Fruit fly (Drosophila melanogaster) whole organism, prepupa: ENCODE results near the gene CG6294.

Experiments used
- Blimp-1 ChIP-seq: fragments of 200-800 bp; sonication (Bioruptor generic); optimal IDR thresholded peaks from 3 replicates; lab custom pipeline; 2017; ENCODE audit warnings: missing biosample characterization, missing genetic modification characterization, mild to moderate bottlenecking, moderate library complexity, missing genetic modification reagents
- CG11902 ChIP-seq: fragments of 200-800 bp; sonication (Bioruptor generic); optimal IDR thresholded peaks from 3 replicates; lab custom pipeline; 2016; ENCODE audit warnings: missing biosample characterization, missing genetic modification characterization
- CG31627 ChIP-seq: fragments of 200-800 bp; sonication (Bioruptor generic); optimal IDR thresholded peaks from 3 replicates; lab custom pipeline; 2016; ENCODE audit warnings: missing biosample characterization, missing genetic modification characterization
- CG32006 ChIP-seq: fragments of 200-800 bp; sonication (Bioruptor generic); optimal IDR thresholded peaks from 3 replicates; lab custom pipeline; 2017; ENCODE audit warnings: missing biosample characterization, mild to moderate bottlenecking, missing genetic modification characterization
- CG34406 ChIP-seq: fragments of 200-800 bp; sonication (Bioruptor generic); optimal IDR thresholded peaks from 3 replicates; lab custom pipeline; 2016; ENCODE audit warnings: missing biosample characterization, missing genetic modification characterization
- CG4318 ChIP-seq: fragments of 200-800 bp; sonication (Bioruptor generic); optimal IDR thresholded peaks from 3 replicates; lab custom pipeline; 2017; ENCODE audit warnings: missing biosample characterization, mild to moderate bottlenecking, missing genetic modification characterization
- CG6792 ChIP-seq: fragments of 200-800 bp; sonication (Bioruptor generic); optimal IDR thresholded peaks from 3 replicates; lab custom pipeline; 2016; ENCODE audit warnings: missing biosample characterization, missing genetic modification characterization
- CG7368 ChIP-seq: fragments of 200-800 bp; sonication (Bioruptor generic); optimal IDR thresholded peaks from 3 replicates; lab custom pipeline; 2016; ENCODE audit warnings: missing biosample characterization, missing genetic modification characterization
- CG8632 ChIP-seq: fragments of 200-800 bp; sonication (Bioruptor generic); optimal IDR thresholded peaks from 3 replicates; lab custom pipeline; 2016; ENCODE audit warnings: missing biosample characterization, missing genetic modification characterization
- Met ChIP-seq: fragments of 200-800 bp; sonication (Bioruptor generic); optimal IDR thresholded peaks from 3 replicates; lab custom pipeline; 2016; ENCODE audit warnings: missing biosample characterization, missing genetic modification characterization
- Sox102F ChIP-seq: fragments of 200-800 bp; sonication (Bioruptor generic); optimal IDR thresholded peaks from 2 replicates; lab custom pipeline; 2016; ENCODE audit warnings: missing biosample characterization, mild to moderate bottlenecking, missing genetic modification characterization
- Sox14 ChIP-seq: fragments of 200-800 bp; sonication (Bioruptor generic); optimal IDR thresholded peaks from 3 replicates; lab custom pipeline; 2016; ENCODE audit warnings: missing biosample characterization, missing genetic modification characterization
- achi ChIP-seq: fragments of 200-800 bp; sonication (Bioruptor generic); optimal IDR thresholded peaks from 3 replicates; lab custom pipeline; 2016; ENCODE audit warnings: missing biosample characterization, missing genetic modification characterization
- acj6 ChIP-seq: fragments of 200-800 bp; sonication (Bioruptor generic); optimal IDR thresholded peaks from 3 replicates; lab custom pipeline; 2016; ENCODE audit warnings: missing biosample characterization, missing genetic modification characterization
- cyc ChIP-seq: fragments of 200-800 bp; sonication (Bioruptor generic); optimal IDR thresholded peaks from 3 replicates; lab custom pipeline; 2016; ENCODE audit warnings: missing biosample characterization, missing genetic modification characterization
- vri ChIP-seq: fragments of 200-800 bp; sonication (Bioruptor generic); optimal IDR thresholded peaks from 3 replicates; lab custom pipeline; 2016; ENCODE audit warnings: missing biosample characterization, mild to moderate bottlenecking, missing genetic modification characterization

CG6294 gene

dm6 chrX:15511399-15511798 is 48.9 kb downstream of the CG6294 start (continued):
- TF ChIP-seq Sox14 (GFP tag; lab: Kevin White, UChicago) (peak; percentile 11), CG6792 (GFP tag; lab: Kevin White, UChicago) (peak; percentile 32), achi (no peak), acj6 (GFP tag; lab: Kevin White, UChicago) (peak; percentile 26), CG32006 (no peak), CG8632 (peak; percentile 30), CG4318 (GFP tag; lab: Kevin White, UChicago) (no peak), CG31627 (GFP tag; lab: Kevin White, UChicago) (peak; percentile 42), vri (peak; percentile 20), CG11902 (GFP tag; lab: Kevin White, UChicago) (no peak), Sox102F (GFP tag; lab: Kevin White, UChicago) (peak; percentile 32), cyc (GFP tag; lab: Kevin White, UChicago) (peak; percentile 38), Met (GFP tag; lab: Kevin White, UChicago) (peak; percentile 60), CG34406 (GFP tag; lab: Kevin White, UChicago) (peak; percentile 41), Blimp-1 (GFP tag; lab: Kevin White, UChicago) (no peak), CG7368 (GFP tag; lab: Kevin White, UChicago) (no peak)
